Fruit fly (Drosophila melanogaster): Measurements from ENCODE around the gene CG13445.
A peak's percentile ranks its signal among the peaks of the same experiment; 100 is the strongest.

The CG13445 gene

dm6 chr3L:15815353-15816142 lies 6.3 kb downstream of the CG13445 start (continued):
- TF ChIP-seq row (GFP tag; IDR thresholded peaks at IDR 0.05): peak; percentile 80
- no peak for TF ChIP-seq grn (GFP tag; optimal IDR thresholded peaks at IDR 0.05)
- no peak for TF ChIP-seq dimm (GFP tag; IDR thresholded peaks at IDR 0.05)
- TF ChIP-seq Blimp-1 (GFP tag; optimal IDR thresholded peaks at IDR 0.05): peak; percentile 76
- peak; percentile 28 for TF ChIP-seq Vsx1 (GFP tag; optimal IDR thresholded peaks at IDR 0.05)
- TF ChIP-seq CG1792 (GFP tag; optimal IDR thresholded peaks at IDR 0.05): no peak
- no peak for TF ChIP-seq CG10565 (GFP tag; optimal IDR thresholded peaks at IDR 0.05)
- TF ChIP-seq fd102C (GFP tag; optimal IDR thresholded peaks at IDR 0.05): no peak
- TF ChIP-seq nau (GFP tag; optimal IDR thresholded peaks at IDR 0.05): peak; percentile 36
- no peak for TF ChIP-seq Ets97D (GFP tag; optimal IDR thresholded peaks at IDR 0.05)
- TF ChIP-seq nom (GFP tag; optimal IDR thresholded peaks at IDR 0.05): peak; percentile 66
- no peak for TF ChIP-seq mld (GFP tag; IDR thresholded peaks at IDR 0.05; ENCODE audit: partially characterized antibody)
- peak; percentile 53 for TF ChIP-seq CHES-1-like (GFP tag; optimal IDR thresholded peaks at IDR 0.05)
- no peak for TF ChIP-seq pb (GFP tag; optimal IDR thresholded peaks at IDR 0.05)
- TF ChIP-seq CG4424 (GFP tag; optimal IDR thresholded peaks at IDR 0.05): peak; percentile 68
- TF ChIP-seq sens (GFP tag): peak; percentile 94
- peak; percentile 34 for TF ChIP-seq CG12744 (GFP tag; optimal IDR thresholded peaks at IDR 0.05)
- TF ChIP-seq ems (GFP tag; optimal IDR thresholded peaks at IDR 0.05): no peak
- TF ChIP-seq Dll (GFP tag; IDR thresholded peaks at IDR 0.05; ENCODE audit: partially characterized antibody): no peak
- TF ChIP-seq CG9437 (GFP tag; optimal IDR thresholded peaks at IDR 0.05): peak; percentile 57
- peak; percentile 79 for TF ChIP-seq Sox102F (GFP tag; optimal IDR thresholded peaks at IDR 0.05)
- peak; percentile 38 for TF ChIP-seq CG16863 (GFP tag; optimal IDR thresholded peaks at IDR 0.05)
- TF ChIP-seq sna (GFP tag; IDR thresholded peaks at IDR 0.05; ENCODE audit: partially characterized antibody): no peak
- no peak for TF ChIP-seq B-H2 (GFP tag; optimal IDR thresholded peaks at IDR 0.05)
- no peak for TF ChIP-seq CG31365 (tag; optimal IDR thresholded peaks at IDR 0.05)
- TF ChIP-seq HLHmδ (GFP tag; optimal IDR thresholded peaks at IDR 0.05): no peak
- no peak for TF ChIP-seq ash1 (GFP tag; optimal IDR thresholded peaks at IDR 0.05)
- no peak for TF ChIP-seq Nf-YA (GFP tag; IDR thresholded peaks at IDR 0.05)
- peak; percentile 75 for TF ChIP-seq grau (tag; optimal IDR thresholded peaks at IDR 0.05)
- TF ChIP-seq pros (GFP tag; optimal IDR thresholded peaks at IDR 0.05): peak; percentile 16
- TF ChIP-seq Rfx (GFP tag; IDR thresholded peaks at IDR 0.05): peak; percentile 63; the same call in 1 of the 2 replicates
- TF ChIP-seq br (optimal IDR thresholded peaks at IDR 0.05): no peak
- TF ChIP-seq stwl (tag; optimal IDR thresholded peaks at IDR 0.05): no peak
- no peak for TF ChIP-seq repo (GFP tag; optimal IDR thresholded peaks at IDR 0.05)
- peak in 1 of 3 experiments; percentile 34 for TF ChIP-seq Stat92E (GFP tag; optimal IDR thresholded peaks at IDR 0.05)
- TF ChIP-seq jing (GFP tag; optimal IDR thresholded peaks at IDR 0.05): peak; percentile 16
- TF ChIP-seq psq (GFP tag; optimal IDR thresholded peaks at IDR 0.05): peak; percentile 80
- TF ChIP-seq NFAT (GFP tag; IDR thresholded peaks at IDR 0.05): no peak
- TF ChIP-seq fd64A (GFP tag; optimal IDR thresholded peaks at IDR 0.05): no peak
- TF ChIP-seq exex (tag; optimal IDR thresholded peaks at IDR 0.05): peak; percentile 17
- TF ChIP-seq sim (GFP tag; IDR thresholded peaks at IDR 0.05): peak; percentile 12; the same call in 1 of the 2 replicates
- peak; percentile 64 for TF ChIP-seq CG6854 (GFP tag; optimal IDR thresholded peaks at IDR 0.05)
- peak; percentile 60 for TF ChIP-seq D19A (tag; optimal IDR thresholded peaks at IDR 0.05)
- TF ChIP-seq fru (optimal IDR thresholded peaks at IDR 0.05): no peak
- no peak for TF ChIP-seq CG17186 (GFP tag; optimal IDR thresholded peaks at IDR 0.05)
- peak; percentile 65 for TF ChIP-seq Chrac-16 (GFP tag; optimal IDR thresholded peaks at IDR 0.05)
- TF ChIP-seq sob (GFP tag; IDR thresholded peaks at IDR 0.05): peak; percentile 54; the same call in 1 of the 2 replicates
- no peak for TF ChIP-seq CG8478 (optimal IDR thresholded peaks at IDR 0.05)
- no peak for TF ChIP-seq pan (optimal IDR thresholded peaks at IDR 0.05)
- TF ChIP-seq pan (GFP tag; optimal IDR thresholded peaks at IDR 0.05 in 1 of 2, IDR thresholded peaks at IDR 0.05 in 1 of 2): peak in 1 of 2 experiments; percentile 61
